Fruit fly (Drosophila melanogaster) whole organism: ENCODE results near the gene CG33722.

ENCODE experiments used
- CG8478 ChIP-seq: fragments of >200 bp; optimal IDR thresholded peaks from 2 replicates; lab custom pipeline; 2018; ENCODE audit warnings: inconsistent platforms
- Dll ChIP-seq: fragments of >200 bp; optimal IDR thresholded peaks from 2 replicates; lab custom pipeline; 2017
- pan ChIP-seq: fragments of >200 bp; optimal IDR thresholded peaks from 2 replicates; lab custom pipeline; 2017
- psq ChIP-seq: fragments of >200 bp; optimal IDR thresholded peaks from 2 replicates; lab custom pipeline; 2017
- usp ChIP-seq: fragments of >200 bp; optimal IDR thresholded peaks from 2 replicates; lab custom pipeline; 2017; ENCODE audit warnings: missing biosample characterization, missing genetic modification characterization, mixed read lengths

DNA sequence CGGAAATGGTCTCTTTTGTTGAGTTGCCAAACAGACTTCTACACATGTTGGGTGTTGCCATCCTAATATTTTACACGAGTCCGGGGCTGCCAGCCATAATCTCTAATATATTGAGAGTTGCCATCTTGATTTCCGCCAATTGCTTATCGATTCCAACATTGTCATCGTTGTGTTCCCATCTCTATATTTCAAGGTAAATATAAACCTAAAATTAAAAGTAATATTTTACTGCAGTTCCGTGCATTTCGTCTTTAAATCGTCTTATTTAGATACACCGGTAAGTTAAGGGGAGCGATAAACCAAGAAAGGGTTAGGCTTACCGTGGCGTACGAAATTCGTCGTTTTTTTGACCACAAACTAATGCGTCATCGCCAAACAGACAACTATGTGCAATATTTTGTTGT is 10.5 kb upstream of the CG33722 start, which contains the start of gene PolI:
- no peak for TF ChIP-seq CG8478 (lab: Kevin White, UChicago)
- TF ChIP-seq psq (lab: Kevin White, UChicago): no peak
- TF ChIP-seq usp: no peak
- TF ChIP-seq pan: no peak
- TF ChIP-seq Dll (lab: Kevin White, UChicago): no peak
